Worm (Caenorhabditis elegans): ENCODE results near the gene str-101.

ce11 chrV:15673707-15674106, 38.1 kb downstream of the str-101 start, which contains the start of gene nhr-51:
- no peak for TF ChIP-seq ceh-88 (GFP tag; IDR thresholded peaks at IDR 0.05)
- TF ChIP-seq lir-3 (tag; optimal IDR thresholded peaks at IDR 0.05; ENCODE audit: poor library complexity): no peak
- no peak for TF ChIP-seq ama-1 (optimal IDR thresholded peaks at IDR 0.05)
- TF ChIP-seq unc-30 (tag; optimal IDR thresholded peaks at IDR 0.05): no peak
- no peak for TF ChIP-seq ceh-82 (tag; optimal IDR thresholded peaks at IDR 0.05)
- no peak for TF ChIP-seq isw-1 (GFP tag; IDR thresholded peaks at IDR 0.05)
- no peak for TF ChIP-seq nhr-76 (tag; optimal IDR thresholded peaks at IDR 0.05)
- TF ChIP-seq grh-1 (GFP tag; IDR thresholded peaks at IDR 0.05): no peak
- TF ChIP-seq ceh-90 (tag; optimal IDR thresholded peaks at IDR 0.05): no peak
- TF ChIP-seq pqm-1 (tag; optimal IDR thresholded peaks at IDR 0.05): no peak
- TF ChIP-seq pax-3 (tag; optimal IDR thresholded peaks at IDR 0.05): no peak
- no peak for TF ChIP-seq unc-130 (tag; optimal IDR thresholded peaks at IDR 0.05)
- TF ChIP-seq efl-1 (optimal IDR thresholded peaks at IDR 0.05): no peak
- no peak for TF ChIP-seq efl-1 (GFP tag; optimal IDR thresholded peaks at IDR 0.05 in 1 of 2)
